Fruit fly (Drosophila melanogaster): ENCODE results near the gene PQBP1.

The PQBP1 gene

dm6 chr3R:25024895-25025557, 40.6 kb upstream of the PQBP1 start, which contains the start of the genes EMC6 and Hr96 (continued):
- TF ChIP-seq CG3995 (GFP tag; optimal IDR thresholded peaks at IDR 0.05) (peak; percentile 72), Lim3 (GFP tag; IDR thresholded peaks at IDR 0.05) (peak; percentile 72), dm (GFP tag; optimal IDR thresholded peaks at IDR 0.05) (peak; percentile 84), Taf1 (GFP tag; IDR thresholded peaks at IDR 0.05) (peak; percentile 89), Rfx (GFP tag; IDR thresholded peaks at IDR 0.05) (peak; percentile 97), Blimp-1 (GFP tag; optimal IDR thresholded peaks at IDR 0.05) (peak; percentile 89), pita (GFP tag; optimal IDR thresholded peaks at IDR 0.05) (no peak), Trl (optimal IDR thresholded peaks at IDR 0.05) (no peak), Trl (GFP tag; optimal IDR thresholded peaks at IDR 0.05) (peak; percentile 95), knrl (GFP tag; IDR thresholded peaks at IDR 0.05; ENCODE audit: partially characterized antibody) (peak; percentile 69), Antp (GFP tag; optimal IDR thresholded peaks at IDR 0.05) (peak; percentile 90), Meics (GFP tag; optimal IDR thresholded peaks at IDR 0.05) (peak; percentile 94), CG4360 (GFP tag; IDR thresholded peaks at IDR 0.05) (peak; percentile 75), D (optimal IDR thresholded peaks at IDR 0.05) (no peak), D (GFP tag; optimal IDR thresholded peaks at IDR 0.05) (peak; percentile 82), CG5953 (GFP tag; IDR thresholded peaks at IDR 0.05) (peak; percentile 93), Dip2 (GFP tag; IDR thresholded peaks at IDR 0.05) (no peak), CG11085 (GFP tag; IDR thresholded peaks at IDR 0.05) (peak; percentile 90), HHEX (GFP tag; optimal IDR thresholded peaks at IDR 0.05) (peak; percentile 91), wdn (GFP tag; IDR thresholded peaks at IDR 0.05) (peak; percentile 93), Nf-YB (GFP tag; optimal IDR thresholded peaks at IDR 0.05) (peak; percentile 81), Vsx1 (GFP tag; optimal IDR thresholded peaks at IDR 0.05) (peak; percentile 92), tna (GFP tag; IDR thresholded peaks at IDR 0.05; ENCODE audit: partially characterized antibody) (peak; percentile 82), Mad (GFP tag; optimal IDR thresholded peaks at IDR 0.05) (peak; percentile 95), CG16863 (GFP tag; optimal IDR thresholded peaks at IDR 0.05) (peak; percentile 89), CG13287 (GFP tag; IDR thresholded peaks at IDR 0.05; ENCODE audit: partially characterized antibody) (peak; percentile 77), Bteb2 (GFP tag; optimal IDR thresholded peaks at IDR 0.05) (peak; percentile 93), CG13123 (GFP tag; optimal IDR thresholded peaks at IDR 0.05) (no peak), Lhr (GFP tag; optimal IDR thresholded peaks at IDR 0.05) (peak; percentile 78), ato (GFP tag; IDR thresholded peaks at IDR 0.05; ENCODE audit: partially characterized antibody) (peak; percentile 82), ATbp (GFP tag; optimal IDR thresholded peaks at IDR 0.05) (peak; percentile 84), Nf-YC (tag; optimal IDR thresholded peaks at IDR 0.05) (peak; percentile 84), Dbx (GFP tag; IDR thresholded peaks at IDR 0.05) (peak; percentile 96), CG12071 (GFP tag; optimal IDR thresholded peaks at IDR 0.05) (peak; percentile 88), E2f1 (GFP tag; IDR thresholded peaks at IDR 0.05) (peak; percentile 91), tup (GFP tag; optimal IDR thresholded peaks at IDR 0.05) (peak; percentile 91), HLH4C (GFP tag; IDR thresholded peaks at IDR 0.05; ENCODE audit: partially characterized antibody) (peak; percentile 84), CG8944 (GFP tag; optimal IDR thresholded peaks at IDR 0.05) (peak; percentile 91), Atf6 (GFP tag; IDR thresholded peaks at IDR 0.05) (peak; percentile 93), insv (GFP tag; optimal IDR thresholded peaks at IDR 0.05) (peak in 1 of 2 experiments; percentile 72), trh (GFP tag; optimal IDR thresholded peaks at IDR 0.05) (peak; percentile 89), unc-4 (GFP tag; IDR thresholded peaks at IDR 0.05; ENCODE audit: partially characterized antibody) (peak; percentile 65), her (GFP tag; optimal IDR thresholded peaks at IDR 0.05) (peak; percentile 99), CG4820 (GFP tag; optimal IDR thresholded peaks at IDR 0.05) (peak; percentile 91), odd (GFP tag; optimal IDR thresholded peaks at IDR 0.05) (peak; percentile 79), gcm2 (GFP tag; optimal IDR thresholded peaks at IDR 0.05) (peak; percentile 82), da (GFP tag; optimal IDR thresholded peaks at IDR 0.05) (peak; percentile 60), ems (GFP tag; optimal IDR thresholded peaks at IDR 0.05) (peak; percentile 96), Hr3 (GFP tag; optimal IDR thresholded peaks at IDR 0.05) (peak; percentile 93), CG9797 (GFP tag; optimal IDR thresholded peaks at IDR 0.05) (peak; percentile 59)

Data from whole organism, embryonic.